Fruit fly (Drosophila melanogaster) whole organism, embryonic: ENCODE results near the gene APP-BP1.
A peak's percentile ranks its signal among the peaks of the same experiment; 100 is the strongest.

Source experiments
- ATbp ChIP-seq: fragments of 200-800 bp; sonication (Bioruptor generic); optimal IDR thresholded peaks from 2 replicates; lab custom pipeline; 2017; ENCODE audit warnings: missing biosample characterization, mild to moderate bottlenecking, missing genetic modification characterization, missing genetic modification reagents
- Atf-2 ChIP-seq: fragments of 200-800 bp; sonication (Bioruptor generic); optimal IDR thresholded peaks from 2 replicates; lab custom pipeline; 2016; ENCODE audit warnings: missing biosample characterization, missing genetic modification characterization
- CG10147 ChIP-seq: fragments of 200-800 bp; sonication (Bioruptor generic); optimal IDR thresholded peaks from 2 replicates; lab custom pipeline; 2019; ENCODE audit warnings: missing biosample characterization, mild to moderate bottlenecking, missing genetic modification characterization, moderate library complexity
- CG12219 ChIP-seq: fragments of 200-800 bp; sonication (Bioruptor generic); optimal IDR thresholded peaks from 3 replicates; lab custom pipeline; 2018; ENCODE audit warnings: missing biosample characterization, mild to moderate bottlenecking, missing genetic modification characterization
- CG15514 ChIP-seq: fragments of 200-800 bp; sonication (Bioruptor generic); optimal IDR thresholded peaks from 3 replicates; lab custom pipeline; 2017; ENCODE audit warnings: missing biosample characterization, missing genetic modification characterization, mild to moderate bottlenecking, moderate library complexity, missing genetic modification reagents
- CG17829 ChIP-seq: fragments of 200-800 bp; optimal IDR thresholded peaks from 2 replicates; lab custom pipeline; 2019; ENCODE audit warnings: missing biosample characterization, mild to moderate bottlenecking, missing genetic modification characterization, moderate library complexity
- CG3163 ChIP-seq: fragments of 200-800 bp; sonication (Bioruptor generic); optimal IDR thresholded peaks from 3 replicates; lab custom pipeline; 2016; ENCODE audit warnings: missing biosample characterization, missing genetic modification characterization
- CG33213 ChIP-seq: fragments of 200-800 bp; sonication (Bioruptor generic); optimal IDR thresholded peaks from 3 replicates; lab custom pipeline; 2016; ENCODE audit warnings: missing biosample characterization, missing genetic modification characterization
- CG34224 ChIP-seq: fragments of 200-800 bp; sonication (Bioruptor generic); IDR thresholded peaks from 3 replicates; pipeline ENCODE4 v1.3.6; 2022; ENCODE audit warnings: missing biosample characterization, missing genetic modification characterization; ENCODE audit not compliant: partially characterized antibody
- CG5180 ChIP-seq: fragments of 200-800 bp; sonication (Bioruptor generic); optimal IDR thresholded peaks from 3 replicates; lab custom pipeline; 2017; ENCODE audit warnings: missing biosample characterization, missing genetic modification characterization, mild to moderate bottlenecking, moderate library complexity, missing genetic modification reagents
- CG5953 ChIP-seq: fragments of 200-800 bp; sonication (Bioruptor generic); IDR thresholded peaks from 2 replicates; pipeline ENCODE4 v1.3.6; 2022; ENCODE audit warnings: missing biosample characterization, missing genetic modification characterization
- CG6813 ChIP-seq: fragments of 200-800 bp; sonication (Bioruptor generic); optimal IDR thresholded peaks from 2 replicates; lab custom pipeline; 2017; ENCODE audit warnings: missing biosample characterization, missing genetic modification characterization, mild to moderate bottlenecking, moderate library complexity, missing genetic modification reagents
- CG7556 ChIP-seq: fragments of 200-800 bp; sonication (Bioruptor generic); optimal IDR thresholded peaks from 2 replicates; lab custom pipeline; 2017; ENCODE audit warnings: missing biosample characterization, mild to moderate bottlenecking, missing genetic modification characterization
- CG8944 ChIP-seq: fragments of 200-800 bp; sonication (Bioruptor generic); optimal IDR thresholded peaks from 3 replicates; lab custom pipeline; 2016; ENCODE audit warnings: missing biosample characterization, missing genetic modification characterization
- Dll ChIP-seq: fragments of 200-800 bp; sonication (Bioruptor generic); IDR thresholded peaks from 4 replicates; pipeline ENCODE4 v1.3.6; 2022; ENCODE audit warnings: missing biosample characterization, missing genetic modification characterization; ENCODE audit not compliant: partially characterized antibody
- Dref ChIP-seq: fragments of 200-800 bp; sonication (Bioruptor generic); IDR thresholded peaks from 2 replicates; pipeline ENCODE4 v1.3.6; 2022; ENCODE audit warnings: missing biosample characterization, missing genetic modification characterization
- E2f2 ChIP-seq: fragments of 200-800 bp; sonication (Bioruptor generic); IDR thresholded peaks from 2 replicates; pipeline ENCODE4 v1.3.6; 2022; ENCODE audit warnings: missing biosample characterization, missing genetic modification characterization
- Ets65A ChIP-seq: fragments of 200-800 bp; sonication (Bioruptor generic); peaks from one replicate; lab custom pipeline; 2016; ENCODE audit warnings: missing biosample characterization, missing genetic modification characterization
- Fer1 ChIP-seq: fragments of 200-800 bp; sonication (Bioruptor generic); optimal IDR thresholded peaks from 2 replicates; lab custom pipeline; 2017; ENCODE audit warnings: missing biosample characterization, mild to moderate bottlenecking, missing genetic modification characterization
- HmgD ChIP-seq: fragments of 200-800 bp; sonication (Bioruptor generic); optimal IDR thresholded peaks from 3 replicates; lab custom pipeline; 2016; ENCODE audit warnings: missing biosample characterization, missing genetic modification characterization
- Hmr ChIP-seq: fragments of 200-800 bp; sonication (Bioruptor generic); optimal IDR thresholded peaks from 3 replicates; lab custom pipeline; 2017; ENCODE audit warnings: mild to moderate bottlenecking, missing biosample characterization, missing genetic modification reagents, missing genetic modification characterization
- MESR4 ChIP-seq: fragments of 200-800 bp; sonication (Bioruptor generic); optimal IDR thresholded peaks from 2 replicates; lab custom pipeline; 2018; ENCODE audit warnings: missing biosample characterization, mild to moderate bottlenecking, missing genetic modification characterization, moderate library complexity
- Myb ChIP-seq: fragments of 200-800 bp; sonication (Bioruptor generic); optimal IDR thresholded peaks from 2 replicates; lab custom pipeline; 2016; ENCODE audit warnings: missing biosample characterization, missing genetic modification characterization
- Opbp ChIP-seq: fragments of 200-800 bp; sonication (Bioruptor generic); IDR thresholded peaks from 3 replicates; pipeline ENCODE4 v1.3.6; 2022; ENCODE audit warnings: missing biosample characterization, missing genetic modification characterization; ENCODE audit not compliant: partially characterized antibody
- Side ChIP-seq: fragments of 200-800 bp; sonication (Bioruptor generic); optimal IDR thresholded peaks from 2 replicates; lab custom pipeline; 2016; ENCODE audit warnings: missing biosample characterization, missing genetic modification characterization
- Sin3A ChIP-seq: fragments of >200 bp; optimal IDR thresholded peaks from 2 replicates; lab custom pipeline; 2018
- Six4 ChIP-seq: fragments of 200-800 bp; sonication (Bioruptor generic); optimal IDR thresholded peaks from 2 replicates; lab custom pipeline; 2016; ENCODE audit warnings: missing biosample characterization, missing genetic modification characterization
- ash1 ChIP-seq: fragments of 200-800 bp; sonication (Bioruptor generic); optimal IDR thresholded peaks from 2 replicates; lab custom pipeline; 2018; ENCODE audit warnings: missing biosample characterization, mild to moderate bottlenecking, missing genetic modification characterization
- az2 ChIP-seq: fragments of 200-800 bp; sonication (Bioruptor generic); optimal IDR thresholded peaks from 3 replicates; lab custom pipeline; 2016; ENCODE audit warnings: missing biosample characterization, missing genetic modification characterization
- bbx ChIP-seq: fragments of 200-800 bp; sonication (Bioruptor generic); IDR thresholded peaks from 2 replicates; pipeline ENCODE4 v1.3.6; 2022; ENCODE audit warnings: missing biosample characterization, missing genetic modification characterization; ENCODE audit not compliant: partially characterized antibody
- bsh ChIP-seq, 2 experiments: fragments of 200-800 bp; sonication (Bioruptor generic); optimal IDR thresholded peaks; 2 replicates each; lab custom pipeline; 2017 to 2018; ENCODE audit warnings: mild to moderate bottlenecking in 2 of 2, missing biosample characterization in 2 of 2, missing genetic modification characterization in 2 of 2, moderate library complexity in 1 of 2
- crp ChIP-seq, 2 experiments: fragments of 200-800 bp; sonication (Bioruptor generic); optimal IDR thresholded peaks; 2 replicates in 1 of 2; 3 replicates in 1 of 2; lab custom pipeline; 2017; ENCODE audit warnings: missing biosample characterization in 2 of 2, missing genetic modification characterization in 2 of 2, mild to moderate bottlenecking in 1 of 2, moderate library complexity in 1 of 2
- dimm ChIP-seq: fragments of 200-800 bp; sonication (Bioruptor generic); IDR thresholded peaks from 2 replicates; pipeline ENCODE4 v1.3.6; 2022; ENCODE audit warnings: missing biosample characterization, missing genetic modification characterization
- gem ChIP-seq: fragments of 200-800 bp; sonication (Bioruptor generic); optimal IDR thresholded peaks from 2 replicates; lab custom pipeline; 2019; ENCODE audit warnings: missing biosample characterization, mild to moderate bottlenecking, missing genetic modification characterization, moderate library complexity
- gfzf ChIP-seq: fragments of 200-800 bp; sonication (Bioruptor generic); optimal IDR thresholded peaks from 2 replicates; lab custom pipeline; 2016; ENCODE audit warnings: missing biosample characterization, mild to moderate bottlenecking, missing genetic modification characterization, moderate library complexity
- gsb ChIP-seq: fragments of 200-800 bp; sonication (Bioruptor generic); IDR thresholded peaks from 2 replicates; pipeline ENCODE4 v1.3.6; 2022; ENCODE audit warnings: missing biosample characterization, missing genetic modification characterization
- gsb-n ChIP-seq: fragments of 200-800 bp; sonication (Bioruptor generic); optimal IDR thresholded peaks from 3 replicates; lab custom pipeline; 2018; ENCODE audit warnings: missing biosample characterization, mild to moderate bottlenecking, missing genetic modification characterization
- h ChIP-seq: fragments of >200 bp; optimal IDR thresholded peaks from 2 replicates; lab custom pipeline; 2017
- jumu ChIP-seq: fragments of 200-800 bp; sonication (Bioruptor generic); optimal IDR thresholded peaks from 3 replicates; lab custom pipeline; 2016; ENCODE audit warnings: missing biosample characterization, missing genetic modification characterization
- knrl ChIP-seq: fragments of 200-800 bp; sonication (Bioruptor generic); IDR thresholded peaks from 3 replicates; pipeline ENCODE4 v1.3.6; 2022; ENCODE audit warnings: missing biosample characterization, missing genetic modification characterization; ENCODE audit not compliant: partially characterized antibody
- lilli ChIP-seq: fragments of 200-800 bp; sonication (Bioruptor generic); optimal IDR thresholded peaks from 3 replicates; lab custom pipeline; 2016; ENCODE audit warnings: missing biosample characterization, missing genetic modification characterization
- maf-S ChIP-seq: fragments of 200-800 bp; sonication (Bioruptor generic); optimal IDR thresholded peaks from 2 replicates; lab custom pipeline; 2016; ENCODE audit warnings: missing biosample characterization, missing genetic modification characterization
- odd ChIP-seq: fragments of 200-800 bp; sonication (Bioruptor generic); optimal IDR thresholded peaks from 2 replicates; lab custom pipeline; 2017; ENCODE audit warnings: missing biosample characterization, mild to moderate bottlenecking, missing genetic modification characterization
- onecut ChIP-seq: fragments of 200-800 bp; sonication (Bioruptor generic); IDR thresholded peaks from 2 replicates; pipeline ENCODE4 v1.3.6; 2022; ENCODE audit warnings: missing biosample characterization, missing genetic modification characterization
- pfk ChIP-seq: fragments of 200-800 bp; sonication (Bioruptor generic); optimal IDR thresholded peaks from 2 replicates; lab custom pipeline; 2018; ENCODE audit warnings: missing biosample characterization, mild to moderate bottlenecking, missing genetic modification characterization, moderate library complexity
- pnt ChIP-seq: fragments of 200-800 bp; sonication (Bioruptor generic); optimal IDR thresholded peaks from 3 replicates; lab custom pipeline; 2016; ENCODE audit warnings: missing biosample characterization, missing genetic modification characterization
- sug ChIP-seq: fragments of 200-800 bp; optimal IDR thresholded peaks from 2 replicates; lab custom pipeline; 2019; ENCODE audit warnings: missing biosample characterization, mild to moderate bottlenecking, missing genetic modification characterization, moderate library complexity
- vfl ChIP-seq: fragments of 200-800 bp; sonication (Bioruptor generic); optimal IDR thresholded peaks from 2 replicates; lab custom pipeline; 2016; ENCODE audit warnings: missing biosample characterization, missing genetic modification characterization
- zfh2 ChIP-seq: fragments of 200-800 bp; sonication (Bioruptor generic); optimal IDR thresholded peaks from 2 replicates; lab custom pipeline; 2016; ENCODE audit warnings: missing biosample characterization, missing genetic modification characterization

Gene APP-BP1

DNA sequence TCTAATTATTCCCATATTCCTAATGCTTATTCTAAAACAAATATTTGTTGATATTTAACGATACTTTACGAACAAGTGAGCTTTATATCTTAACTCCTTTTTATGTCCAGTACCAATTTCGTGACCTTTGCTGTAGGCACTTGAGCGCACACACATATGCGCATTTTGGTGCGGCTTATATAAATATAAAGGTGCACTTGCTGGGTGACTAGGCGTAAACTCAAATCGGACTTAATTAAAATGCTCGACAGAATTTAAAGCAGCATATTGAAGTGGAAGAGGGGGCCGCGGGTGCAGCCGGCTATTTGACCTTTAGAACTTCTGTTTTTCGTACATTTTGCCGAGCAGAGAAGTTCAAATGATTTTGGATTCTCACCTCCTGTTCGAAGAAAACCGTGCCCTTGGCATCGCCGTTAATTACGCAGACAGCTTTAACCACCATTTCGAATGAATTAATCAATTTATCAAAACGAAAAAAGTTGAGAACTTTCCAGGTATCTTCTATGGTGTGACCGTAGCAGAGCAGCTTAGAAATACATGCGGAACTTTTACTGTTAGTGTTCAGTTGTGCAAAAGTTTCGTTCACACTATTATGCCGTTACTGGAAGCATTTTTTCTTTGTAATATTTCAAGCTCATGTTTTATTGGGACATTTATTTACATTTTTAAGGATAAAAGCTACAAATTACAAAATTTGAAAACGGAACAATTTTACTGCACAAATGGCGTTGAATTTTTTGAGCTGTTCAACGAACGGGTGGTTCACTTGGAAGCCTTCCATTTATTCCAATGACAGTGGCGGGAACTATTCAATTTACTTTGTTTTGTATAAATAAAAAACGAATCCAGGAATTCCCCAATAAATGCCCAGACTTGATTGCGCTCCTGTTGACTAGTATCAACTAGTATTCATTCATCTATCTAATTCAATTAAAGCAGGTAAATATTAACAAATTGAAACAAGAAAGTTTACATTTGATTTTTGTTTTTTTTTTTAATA, 15.3 kb downstream of the APP-BP1 start, which contains the start of gene Sod1 (continued):
- TF ChIP-seq Six4 (no peak), gsb (GFP tag; lab: Robert Waterston, UW) (no peak), maf-S (GFP tag; lab: Kevin White, UChicago) (peak; percentile 24), CG15514 (GFP tag; lab: Kevin White, UChicago) (peak; percentile 98), pfk (GFP tag; lab: Kevin White, UChicago) (no peak), Opbp (GFP tag; lab: Robert Waterston, UW) (no peak), knrl (GFP tag; lab: Robert Waterston, UW) (peak; percentile 12; the same call in 1 of the 3 replicates), MESR4 (peak; percentile 75), onecut (GFP tag; lab: Robert Waterston, UW) (no peak), vfl (GFP tag; lab: Kevin White, UChicago) (no peak), ash1 (GFP tag; lab: Kevin White, UChicago) (no peak), bbx (GFP tag; lab: Robert Waterston, UW) (no peak), bsh (GFP tag; optimal IDR thresholded peaks at IDR 0.05; lab: Kevin White, UChicago) (peak; percentile 5 to 80), jumu (GFP tag; lab: Kevin White, UChicago) (no peak), CG5953 (GFP tag; lab: Robert Waterston, UW) (no peak), CG10147 (GFP tag; lab: Kevin White, UChicago) (no peak), az2 (GFP tag; lab: Kevin White, UChicago) (no peak), gfzf (peak; percentile 92), CG17829 (no peak), sug (no peak), pnt (no peak), CG3163 (GFP tag; lab: Kevin White, UChicago) (no peak), Atf-2 (no peak), crp (GFP tag; optimal IDR thresholded peaks at IDR 0.05; lab: Kevin White, UChicago) (no peak), HmgD (peak; percentile 39), E2f2 (peak; percentile 81), Side (GFP tag; lab: Kevin White, UChicago) (no peak), Hmr (GFP tag; lab: Kevin White, UChicago) (no peak), CG34224 (GFP tag; lab: Robert Waterston, UW) (peak; percentile 53; the same call in 1 of the 3 replicates), CG5180 (GFP tag; lab: Kevin White, UChicago) (no peak), Sin3A (lab: Kevin White, UChicago) (peak; percentile 27), Ets65A (GFP tag; lab: Kevin White, UChicago) (no peak), CG8944 (GFP tag; lab: Kevin White, UChicago) (no peak), Dll (GFP tag; lab: Robert Waterston, UW) (no peak), Myb (GFP tag; lab: Kevin White, UChicago) (peak; percentile 56), Fer1 (GFP tag; lab: Kevin White, UChicago) (peak; percentile 1), odd (GFP tag; lab: Kevin White, UChicago) (no peak), lilli (GFP tag; lab: Kevin White, UChicago) (no peak), dimm (no peak), CG33213 (GFP tag; lab: Kevin White, UChicago) (no peak), gem (no peak), CG6813 (GFP tag; lab: Kevin White, UChicago) (no peak), ATbp (GFP tag; lab: Kevin White, UChicago) (no peak), CG7556 (no peak), h (lab: Kevin White, UChicago) (no peak), CG12219 (GFP tag; lab: Kevin White, UChicago) (no peak), gsb-n (tag; lab: Kevin White, UChicago) (no peak), Dref (GFP tag; lab: Robert Waterston, UW) (no peak), zfh2 (GFP tag; lab: Kevin White, UChicago) (no peak)
